Worm (Caenorhabditis elegans) whole organism, midembryonic: ENCODE measurements around the gene C33D3.5.

ENCODE experiments used
- T22C8.4 ChIP-seq: fragments of 200-800 bp; sonication (Bioruptor generic); IDR thresholded peaks from 2 replicates; pipeline ENCODE4 v1.3.6; 2022; ENCODE audit warnings: missing genetic modification characterization, missing compliant biosample characterization
- klf-2 ChIP-seq: fragments of 200-800 bp; sonication (Bioruptor generic); conservative IDR thresholded peaks from 2 replicates; pipeline ENCODE4 v1.3.6; 2022; ENCODE audit warnings: missing genetic modification reagents, missing genetic modification characterization, missing compliant biosample characterization
- ztf-23 ChIP-seq: fragments of 200-800 bp; sonication (Bioruptor generic); IDR thresholded peaks from 2 replicates; pipeline ENCODE4 v1.3.6; 2022; ENCODE audit warnings: missing genetic modification reagents, missing genetic modification characterization, missing compliant biosample characterization

DNA sequence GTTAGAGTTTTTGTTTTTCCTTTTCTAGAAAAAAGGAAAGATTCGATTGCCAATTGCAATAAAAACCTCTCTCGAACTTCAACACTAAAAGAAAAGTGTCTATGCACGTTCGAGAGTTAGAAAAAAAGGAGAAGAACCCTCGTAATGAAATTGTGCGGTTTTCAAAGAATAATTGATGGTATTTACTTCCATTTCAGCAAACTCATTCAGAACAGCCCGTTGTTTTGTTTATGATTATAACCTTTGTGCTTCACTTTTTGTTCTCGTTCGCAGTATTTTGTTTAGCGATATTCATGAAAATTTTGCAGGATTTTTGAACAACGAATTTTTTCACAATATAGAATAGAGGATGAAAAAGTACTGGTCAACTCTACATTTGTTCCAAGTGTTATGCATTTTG, 37.2 kb upstream of the C33D3.5 start, which contains the start of gene lgc-41:
- no peak for TF ChIP-seq klf-2 (GFP tag; lab: Robert Waterston, UW)
- no peak for TF ChIP-seq ztf-23 (GFP tag; lab: Robert Waterston, UW)
- TF ChIP-seq T22C8.4, result no peak
